Worm (Caenorhabditis elegans): ENCODE results near the gene mdt-9.

DNA sequence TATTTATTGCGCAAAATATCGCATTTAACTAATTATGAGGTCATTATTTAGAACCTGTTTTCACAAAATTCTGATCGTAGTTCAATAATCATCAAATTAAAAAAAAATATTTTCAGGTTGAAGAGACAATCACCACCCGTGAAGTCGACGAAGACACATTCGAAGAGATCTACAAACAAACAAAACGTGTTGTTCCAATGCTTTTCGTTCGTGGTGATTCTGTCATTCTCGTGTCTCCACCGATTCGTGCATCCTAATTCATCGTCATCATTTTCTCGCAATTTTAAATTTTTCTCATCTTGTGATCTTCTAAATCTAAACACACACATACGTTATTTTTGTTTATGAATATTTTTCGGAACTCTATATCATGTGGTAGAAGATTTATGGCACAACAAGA is 2.6 kb downstream of the mdt-9 start:
- no peak for TF ChIP-seq nfya-1 (tag; optimal IDR thresholded peaks at IDR 0.05)
- TF ChIP-seq fkh-10 (GFP tag; optimal IDR thresholded peaks at IDR 0.05), result no peak
- no peak for TF ChIP-seq odd-2 (tag; optimal IDR thresholded peaks at IDR 0.05)
- no peak for TF ChIP-seq ceh-34 (tag; optimal IDR thresholded peaks at IDR 0.05)
- no peak for TF ChIP-seq hlh-8 (tag; optimal IDR thresholded peaks at IDR 0.05)
- no peak for TF ChIP-seq C08G9.2 (tag; optimal IDR thresholded peaks at IDR 0.05)
- no peak for TF ChIP-seq pros-1 (tag; optimal IDR thresholded peaks at IDR 0.05)
- TF ChIP-seq tbx-2 (tag; optimal IDR thresholded peaks at IDR 0.05), result no peak
